Worm (Caenorhabditis elegans) whole organism, mixed stage, embryonic: Measurements from ENCODE around the gene cnd-1.

Source experiments
- M03D4.4 ChIP-seq: sonication (generic microtip); optimal IDR thresholded peaks from 2 replicates; lab custom pipeline; 2017; ENCODE audit warnings: mild to moderate bottlenecking, missing genetic modification characterization, missing compliant biosample characterization
- bed-3 ChIP-seq: fragments of 200-800 bp; sonication (Bioruptor generic); optimal IDR thresholded peaks from 3 replicates; lab custom pipeline; 2018; ENCODE audit warnings: mild to moderate bottlenecking, missing genetic modification characterization, moderate library complexity, missing compliant biosample characterization
- blmp-1 ChIP-seq: fragments of 150-350 bp; optimal IDR thresholded peaks from 2 replicates; lab custom pipeline; 2014; ENCODE audit warnings: missing biosample characterization, missing genetic modification characterization
- ceh-39 ChIP-seq: fragments of 150-350 bp; optimal IDR thresholded peaks from 2 replicates; lab custom pipeline; 2014; ENCODE audit warnings: missing biosample characterization, missing genetic modification characterization
- ceh-43 ChIP-seq: fragments of 200-800 bp; sonication (Bioruptor generic); optimal IDR thresholded peaks from 2 replicates; lab custom pipeline; 2018; ENCODE audit warnings: mild to moderate bottlenecking, missing genetic modification characterization, moderate library complexity, missing compliant biosample characterization
- ceh-83 ChIP-seq: fragments of 200-800 bp; sonication (Bioruptor generic); optimal IDR thresholded peaks from 2 replicates; lab custom pipeline; 2018; ENCODE audit warnings: mild to moderate bottlenecking, missing genetic modification characterization, missing compliant biosample characterization
- ces-1 ChIP-seq: fragments of 150-350 bp; optimal IDR thresholded peaks from 2 replicates; lab custom pipeline; 2014; ENCODE audit warnings: missing biosample characterization, missing genetic modification reagents, missing genetic modification characterization
- cnd-1 ChIP-seq: fragments of 200-800 bp; sonication (Bioruptor generic); optimal IDR thresholded peaks from 2 replicates; lab custom pipeline; 2018; ENCODE audit warnings: mild to moderate bottlenecking, missing genetic modification characterization, missing compliant biosample characterization
- drap-1 ChIP-seq: fragments of 200-800 bp; sonication (Bioruptor generic); optimal IDR thresholded peaks from 3 replicates; lab custom pipeline; 2018; ENCODE audit warnings: mild to moderate bottlenecking, missing genetic modification characterization, missing compliant biosample characterization
- elt-1 ChIP-seq: sonication (generic microtip); optimal IDR thresholded peaks from 2 replicates; lab custom pipeline; 2017; ENCODE audit warnings: missing genetic modification characterization, mild to moderate bottlenecking, missing compliant biosample characterization, antibody characterized with exemption, moderate library complexity, borderline replicate concordance; ENCODE audit not compliant: insufficient read depth
- elt-3 ChIP-seq: fragments of 150-350 bp; optimal IDR thresholded peaks from 2 replicates; lab custom pipeline; 2014; ENCODE audit warnings: missing biosample characterization, missing genetic modification characterization
- flh-1 ChIP-seq: fragments of 200-800 bp; sonication (Bioruptor generic); optimal IDR thresholded peaks from 2 replicates; lab custom pipeline; 2018; ENCODE audit warnings: mild to moderate bottlenecking, missing genetic modification characterization, moderate library complexity, missing compliant biosample characterization
- ham-2 ChIP-seq: fragments of 200-800 bp; sonication (Bioruptor generic); optimal IDR thresholded peaks from 2 replicates; lab custom pipeline; 2018; ENCODE audit warnings: mild to moderate bottlenecking, missing genetic modification characterization, missing compliant biosample characterization
- lin-13 ChIP-seq: fragments of 150-350 bp; optimal IDR thresholded peaks from 2 replicates; lab custom pipeline; 2014; ENCODE audit warnings: missing biosample characterization, missing genetic modification characterization
- lin-32 ChIP-seq: fragments of 200-800 bp; sonication (Bioruptor generic); optimal IDR thresholded peaks from 2 replicates; lab custom pipeline; 2018; ENCODE audit warnings: mild to moderate bottlenecking, missing genetic modification characterization, missing compliant biosample characterization
- lsy-2 ChIP-seq: fragments of 150-350 bp; optimal IDR thresholded peaks from 2 replicates; lab custom pipeline; 2014; ENCODE audit warnings: missing biosample characterization, missing genetic modification characterization
- mep-1 ChIP-seq: fragments of 150-350 bp; optimal IDR thresholded peaks from 2 replicates; lab custom pipeline; 2017; ENCODE audit warnings: missing biosample characterization, missing genetic modification reagents, missing genetic modification characterization, inconsistent platforms
- mls-2 ChIP-seq: sonication (generic microtip); optimal IDR thresholded peaks from 2 replicates; lab custom pipeline; 2016; ENCODE audit warnings: mild to moderate bottlenecking, missing genetic modification characterization, moderate library complexity, missing compliant biosample characterization
- nhr-12 ChIP-seq: fragments of 150-350 bp; optimal IDR thresholded peaks from 2 replicates; lab custom pipeline; 2014; ENCODE audit warnings: missing biosample characterization, missing genetic modification characterization
- nhr-2 ChIP-seq: fragments of 150-350 bp; optimal IDR thresholded peaks from 2 replicates; lab custom pipeline; 2014; ENCODE audit warnings: missing biosample characterization, missing genetic modification characterization
- nhr-237 ChIP-seq: fragments of 150-350 bp; optimal IDR thresholded peaks from 2 replicates; lab custom pipeline; 2014; ENCODE audit warnings: missing biosample characterization, missing genetic modification characterization
- pha-4 ChIP-seq: fragments of 150-350 bp; optimal IDR thresholded peaks from 2 replicates; lab custom pipeline; 2018; ENCODE audit warnings: missing biosample characterization, missing genetic modification reagents, missing genetic modification characterization
- sem-2 ChIP-seq: fragments of 200-800 bp; sonication (Bioruptor generic); optimal IDR thresholded peaks from 2 replicates; lab custom pipeline; 2018; ENCODE audit warnings: mild to moderate bottlenecking, missing genetic modification characterization, missing compliant biosample characterization
- sptf-1 ChIP-seq: sonication (generic microtip); optimal IDR thresholded peaks from 2 replicates; lab custom pipeline; 2017; ENCODE audit warnings: mild to moderate bottlenecking, missing genetic modification characterization, moderate library complexity, missing compliant biosample characterization
- tbx-8 ChIP-seq: fragments of 200-800 bp; sonication (Bioruptor generic); optimal IDR thresholded peaks from 2 replicates; lab custom pipeline; 2018; ENCODE audit warnings: mild to moderate bottlenecking, missing genetic modification characterization, moderate library complexity, missing compliant biosample characterization
- unc-120 ChIP-seq: sonication (generic microtip); optimal IDR thresholded peaks from 2 replicates; lab custom pipeline; 2017; ENCODE audit warnings: missing genetic modification characterization, missing compliant biosample characterization; ENCODE audit not compliant: poor library complexity, severe bottlenecking
- unc-39 ChIP-seq: fragments of 150-350 bp; optimal IDR thresholded peaks from 2 replicates; lab custom pipeline; 2014; ENCODE audit warnings: missing biosample characterization, missing genetic modification characterization
- unc-62 ChIP-seq: fragments of 150-350 bp; optimal IDR thresholded peaks from 2 replicates; lab custom pipeline; 2014; ENCODE audit warnings: missing biosample characterization, missing genetic modification reagents, missing genetic modification characterization
- zip-8 ChIP-seq: fragments of 150-350 bp; optimal IDR thresholded peaks from 2 replicates; lab custom pipeline; 2014; ENCODE audit warnings: missing biosample characterization, missing genetic modification characterization
- ztf-11 ChIP-seq: fragments of 150-350 bp; optimal IDR thresholded peaks from 2 replicates; lab custom pipeline; 2014; ENCODE audit warnings: missing biosample characterization, missing genetic modification characterization

Gene cnd-1

DNA sequence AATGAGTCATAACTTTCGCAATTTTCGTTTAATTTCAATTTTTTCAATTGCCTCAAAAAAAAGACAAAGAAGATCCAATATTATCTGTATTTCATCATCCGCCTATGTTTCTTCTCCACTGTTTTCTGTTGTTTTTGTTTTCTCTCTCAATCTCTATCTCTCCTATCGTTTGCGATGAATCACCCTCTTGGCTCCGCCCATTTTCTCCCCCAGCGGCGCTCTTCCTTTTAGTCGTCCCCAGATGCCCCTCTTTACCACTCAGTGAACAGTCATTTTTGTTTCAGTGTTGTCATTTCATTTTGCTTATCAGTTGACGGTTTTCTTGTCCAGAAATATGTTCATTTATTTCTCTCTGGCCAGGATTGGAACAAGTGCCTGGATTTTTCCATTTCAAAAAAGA lies 19.5 kb downstream of the cnd-1 start:
- TF ChIP-seq unc-62 (GFP tag; lab: Kevin White, UChicago) (no peak), flh-1 (GFP tag; lab: Kevin White, UChicago) (no peak), lin-32 (GFP tag; lab: Kevin White, UChicago) (no peak)
- TF ChIP-seq, all 35 proteins: peak for 0

DNA sequence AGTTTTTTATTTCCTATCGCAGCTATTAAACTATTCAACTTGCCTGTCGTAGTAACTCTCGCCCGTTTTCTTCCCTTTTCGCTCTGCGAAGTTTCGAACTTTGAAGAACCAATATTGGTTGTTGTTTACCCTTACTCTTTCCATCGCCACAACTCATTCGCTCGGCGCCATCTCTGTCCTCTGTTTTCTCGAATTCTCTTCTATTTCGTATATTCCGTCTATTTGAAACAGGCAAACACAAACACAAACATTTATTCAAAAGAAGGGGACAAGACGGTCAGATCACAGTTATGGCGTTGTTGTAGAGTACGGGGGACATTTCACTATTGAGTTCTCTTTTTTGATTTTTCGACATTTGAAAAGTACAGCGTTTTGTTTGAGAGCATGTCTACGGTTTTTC lies 21.7 kb downstream of the cnd-1 start:
- peak; percentile 8 for TF ChIP-seq pha-4 (tag; lab: Kevin White, UChicago)
- no peak for TF ChIP-seq sptf-1
- TF ChIP-seq ceh-43 = no peak

- TF ChIP-seq ham-2 (GFP tag; lab: Kevin White, UChicago) = no peak
- no peak for TF ChIP-seq nhr-2
- no peak for TF ChIP-seq blmp-1 (tag; lab: Kevin White, UChicago)
- no peak for TF ChIP-seq lin-13
- TF ChIP-seq unc-39 (tag; lab: Kevin White, UChicago) = no peak
- TF ChIP-seq cnd-1 = no peak
- no peak for TF ChIP-seq bed-3 (GFP tag; lab: Kevin White, UChicago)
Observed at ce11 chrIII:5221820-5222219, 22.6 kb downstream of the cnd-1 start.

DNA sequence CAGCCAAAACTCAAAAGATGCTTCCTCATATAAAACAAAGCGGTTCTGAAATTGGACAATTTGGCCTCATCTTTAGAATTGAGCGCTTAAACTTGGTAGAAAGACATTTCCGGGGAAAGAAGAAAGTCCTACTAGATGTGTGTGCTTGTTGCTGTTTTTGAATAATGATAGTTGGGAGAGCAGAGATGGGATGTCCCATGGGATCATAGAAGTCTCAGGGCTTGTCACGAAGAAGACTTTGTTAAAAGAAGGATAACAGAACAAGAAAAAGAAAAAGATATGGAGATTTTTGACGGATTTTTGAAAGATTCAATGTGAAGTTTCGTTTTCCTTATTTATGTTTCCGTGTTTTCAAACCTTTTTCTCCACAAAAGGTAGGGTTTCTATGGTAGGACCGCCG lies 25.8 kb downstream of the cnd-1 start, which contains the start of gene ZC155.2:
TSS of gene ZC155.2 (plus strand) at position 301 of the 400 bp plus-strand sequence.
- TF ChIP-seq lin-13 (no peak), elt-1 (tag; lab: Kevin White, UChicago) (no peak), drap-1 (no peak), elt-3 (tag; lab: Kevin White, UChicago) (no peak), ceh-43 (no peak), mep-1 (no peak), ces-1 (GFP tag; lab: Kevin White, UChicago) (no peak), tbx-8 (GFP tag; lab: Kevin White, UChicago) (no peak), sptf-1 (no peak), unc-120 (tag; lab: Kevin White, UChicago) (no peak), unc-62 (GFP tag; lab: Kevin White, UChicago) (no peak), mls-2 (tag; lab: Kevin White, UChicago) (no peak)

- TF ChIP-seq pha-4 (tag; lab: Kevin White, UChicago) = no peak
- TF ChIP-seq ham-2 (GFP tag; lab: Kevin White, UChicago) = no peak
- no peak for TF ChIP-seq sem-2 (GFP tag; lab: Kevin White, UChicago)
- no peak for TF ChIP-seq nhr-12
- no peak for TF ChIP-seq mep-1
- no peak for TF ChIP-seq unc-62 (GFP tag; lab: Kevin White, UChicago)
- no peak for TF ChIP-seq lsy-2 (tag; lab: Kevin White, UChicago)
- TF ChIP-seq elt-1 (tag; lab: Kevin White, UChicago) = no peak
- no peak for TF ChIP-seq flh-1 (GFP tag; lab: Kevin White, UChicago)
- TF ChIP-seq bed-3 (GFP tag; lab: Kevin White, UChicago) = no peak
- TF ChIP-seq ceh-39 (tag; lab: Kevin White, UChicago) = no peak
Observed at ce11 chrIII:5217511-5217910, 26.9 kb downstream of the cnd-1 start, which contains the start of gene cutl-19. TSS of gene cutl-19 (minus strand) at chrIII:5217611.

ce11 chrIII:5215375-5215774 lies 29.1 kb downstream of the cnd-1 start, which contains the start of gene ZC155.4:
TSS of gene ZC155.4 (minus strand) at chrIII:5215475.
- no peak for TF ChIP-seq ceh-39 (tag; lab: Kevin White, UChicago)
- TF ChIP-seq elt-1 (tag; lab: Kevin White, UChicago) = no peak
- TF ChIP-seq ztf-11 (tag; lab: Kevin White, UChicago) = no peak
- no peak for TF ChIP-seq ces-1 (GFP tag; lab: Kevin White, UChicago)
- no peak for TF ChIP-seq zip-8
- TF ChIP-seq tbx-8 (GFP tag; lab: Kevin White, UChicago) = no peak
- no peak for TF ChIP-seq nhr-237
- TF ChIP-seq, all 35 proteins: peak for 0

- TF ChIP-seq lin-13 (no peak), tbx-8 (GFP tag; lab: Kevin White, UChicago) (no peak), ceh-39 (tag; lab: Kevin White, UChicago) (no peak), ces-1 (GFP tag; lab: Kevin White, UChicago) (no peak), nhr-12 (no peak), M03D4.4 (no peak), unc-62 (GFP tag; lab: Kevin White, UChicago) (no peak), zip-8 (no peak), unc-39 (tag; lab: Kevin White, UChicago) (no peak), elt-3 (tag; lab: Kevin White, UChicago) (no peak), unc-120 (tag; lab: Kevin White, UChicago) (no peak), ceh-83 (GFP tag; lab: Kevin White, UChicago) (no peak), mep-1 (no peak), drap-1 (no peak), cnd-1 (no peak), bed-3 (GFP tag; lab: Kevin White, UChicago) (no peak)
Observed at ce11 chrIII:5214162-5214561, 30.3 kb downstream of the cnd-1 start.
